Fruit fly (Drosophila melanogaster) whole organism, pupa: ENCODE data around the gene hh.

ENCODE experiments used
- CG12605 ChIP-seq: fragments of 200-800 bp; sonication (Bioruptor generic); IDR thresholded peaks from 2 replicates; pipeline ENCODE4 v1.3.6; 2022; ENCODE audit warnings: missing biosample characterization, missing genetic modification characterization
- CG13204 ChIP-seq: fragments of 200-800 bp; sonication (Bioruptor generic); optimal IDR thresholded peaks from 2 replicates; lab custom pipeline; 2018; ENCODE audit warnings: missing biosample characterization, mild to moderate bottlenecking, missing genetic modification characterization, moderate library complexity
- CG14655 ChIP-seq: fragments of 200-800 bp; sonication (Bioruptor generic); optimal IDR thresholded peaks from 3 replicates; lab custom pipeline; 2017; ENCODE audit warnings: mild to moderate bottlenecking, missing biosample characterization, missing genetic modification reagents, missing genetic modification characterization
- CG4496 ChIP-seq: fragments of 200-800 bp; sonication (Bioruptor generic); IDR thresholded peaks from 3 replicates; pipeline ENCODE4 v1.3.6; 2022; ENCODE audit warnings: missing biosample characterization, missing genetic modification characterization
- CG8159 ChIP-seq: fragments of 200-800 bp; sonication (Bioruptor generic); optimal IDR thresholded peaks from 3 replicates; lab custom pipeline; 2018; ENCODE audit warnings: missing biosample characterization, mild to moderate bottlenecking, missing genetic modification characterization, moderate library complexity
- CG9948 ChIP-seq: fragments of 200-800 bp; sonication (Bioruptor generic); optimal IDR thresholded peaks from 2 replicates; lab custom pipeline; 2018; ENCODE audit warnings: missing biosample characterization, mild to moderate bottlenecking, missing genetic modification characterization, moderate library complexity
- EcR ChIP-seq: fragments of 200-800 bp; sonication (Bioruptor generic); optimal IDR thresholded peaks from 3 replicates; lab custom pipeline; 2019; ENCODE audit warnings: missing biosample characterization, missing genetic modification characterization, mild to moderate bottlenecking, moderate library complexity, missing genetic modification reagents
- Snoo ChIP-seq: fragments of 200-800 bp; sonication (Bioruptor generic); optimal IDR thresholded peaks from 3 replicates; lab custom pipeline; 2017; ENCODE audit warnings: missing biosample characterization, mild to moderate bottlenecking, missing genetic modification characterization, inconsistent platforms
- fd96Ca ChIP-seq: fragments of 200-800 bp; sonication (Bioruptor generic); IDR thresholded peaks from 3 replicates; pipeline ENCODE4 v1.3.6; 2022; ENCODE audit warnings: missing biosample characterization, missing genetic modification characterization
- gl ChIP-seq: fragments of 200-800 bp; sonication (Bioruptor generic); optimal IDR thresholded peaks from 2 replicates; lab custom pipeline; 2018; ENCODE audit warnings: missing biosample characterization, mild to moderate bottlenecking, missing genetic modification characterization

DNA sequence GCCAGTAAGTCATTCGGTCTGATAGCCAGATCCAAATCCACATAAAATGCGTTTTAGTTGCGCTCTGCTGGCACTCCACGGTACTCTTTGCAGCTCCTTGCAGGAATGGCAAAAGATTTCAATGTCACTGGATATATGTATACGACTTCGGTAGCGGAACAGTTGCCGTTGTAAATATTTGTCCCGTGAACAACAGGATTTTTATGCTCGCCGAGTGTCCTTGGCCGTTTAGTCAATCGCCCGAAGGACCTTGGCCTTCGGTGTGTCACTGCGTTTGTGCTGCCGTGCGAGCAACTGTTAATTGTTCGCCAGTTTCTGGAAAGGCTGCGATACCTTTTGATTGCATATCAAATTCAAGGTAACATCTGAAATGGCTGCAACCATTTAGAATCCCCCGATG lies 3.3 kb downstream of the hh start:
- TF ChIP-seq CG4496 (GFP tag; lab: Robert Waterston, UW), result no peak
- TF ChIP-seq CG12605 (GFP tag; lab: Robert Waterston, UW), result no peak
- no peak for TF ChIP-seq CG8159
- TF ChIP-seq CG13204 (GFP tag; lab: Kevin White, UChicago), result no peak
- no peak for TF ChIP-seq CG14655 (GFP tag; lab: Kevin White, UChicago)
- no peak for TF ChIP-seq Snoo (tag; lab: Kevin White, UChicago)
- TF ChIP-seq fd96Ca, result no peak
- TF ChIP-seq CG9948 (tag; lab: Kevin White, UChicago), result no peak
- no peak for TF ChIP-seq EcR (GFP tag; lab: Kevin White, UChicago)
- no peak for TF ChIP-seq gl (tag; lab: Kevin White, UChicago)
